Fruit fly (Drosophila melanogaster): ENCODE measurements around the gene per.

Gene per

DNA sequence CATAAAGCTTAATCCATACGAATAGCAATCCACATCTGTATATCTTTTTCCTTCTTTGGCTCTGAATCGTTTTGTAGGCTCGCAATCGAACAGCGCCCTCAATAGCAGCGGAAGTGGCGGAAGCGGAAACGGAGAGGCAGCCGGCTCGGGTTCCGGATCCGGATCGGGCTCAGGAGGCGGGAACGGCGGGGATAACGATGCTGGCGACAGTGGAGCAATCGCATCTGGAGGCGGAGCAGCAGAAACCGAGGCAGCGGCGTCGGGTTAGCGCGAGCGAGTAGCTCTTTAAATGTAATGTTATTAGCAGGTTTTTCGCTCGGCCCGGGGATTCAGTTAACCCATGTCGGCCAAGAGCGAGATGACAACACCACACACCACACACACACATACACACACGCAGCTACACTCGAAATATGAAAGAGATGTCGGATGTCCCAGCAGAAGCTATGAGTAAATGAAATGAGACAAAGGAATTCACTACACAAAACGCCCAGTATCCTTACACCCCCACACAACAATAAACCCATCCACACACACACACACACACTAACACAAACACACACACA is 8.3 kb upstream of the per start:
- TF ChIP-seq usp (GFP tag; optimal IDR thresholded peaks at IDR 0.05), result no peak
- no peak for TF ChIP-seq h (GFP tag; optimal IDR thresholded peaks at IDR 0.05)
- no peak for TF ChIP-seq OdsH (GFP tag; optimal IDR thresholded peaks at IDR 0.05)
- TF ChIP-seq N (GFP tag; optimal IDR thresholded peaks at IDR 0.05), result no peak
- no peak for TF ChIP-seq Mio (GFP tag; optimal IDR thresholded peaks at IDR 0.05)
- TF ChIP-seq brk (GFP tag; optimal IDR thresholded peaks at IDR 0.05), result no peak
- no peak for TF ChIP-seq woc (GFP tag; optimal IDR thresholded peaks at IDR 0.05)
- no peak for TF ChIP-seq CG32264 (GFP tag; optimal IDR thresholded peaks at IDR 0.05)
- no peak for TF ChIP-seq Rel (GFP tag; optimal IDR thresholded peaks at IDR 0.05)
- TF ChIP-seq Rel (tag; optimal IDR thresholded peaks at IDR 0.05), result no peak

DNA sequence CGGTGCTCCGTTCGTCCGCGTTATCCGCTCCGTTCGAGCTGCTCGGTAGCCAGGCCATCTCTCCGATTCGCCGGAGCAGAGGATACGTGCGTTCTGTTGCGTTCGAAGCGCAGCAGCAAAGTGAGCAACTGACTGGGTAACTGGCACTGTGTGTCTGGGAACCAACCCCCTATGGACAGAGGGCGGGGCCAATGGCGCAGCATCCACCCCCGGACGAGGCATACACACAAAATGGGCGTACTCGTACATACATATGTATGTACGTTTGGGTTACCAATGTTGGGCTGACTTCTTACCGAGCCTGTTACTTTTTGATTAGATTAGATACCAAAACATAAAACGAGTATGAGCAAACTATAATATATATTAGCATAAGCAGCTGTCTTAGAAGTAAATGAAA is 3.8 kb upstream of the per start, which contains the start of gene HLH3B:
HLH3B (minus strand) TSS at position 123 of the 400 bp plus-strand sequence.
- TF ChIP-seq Vsx2 (GFP tag; optimal IDR thresholded peaks at IDR 0.05; ENCODE audit: partially characterized antibody), result no peak
- TF ChIP-seq br (GFP tag; optimal IDR thresholded peaks at IDR 0.05), result no peak
- no peak for TF ChIP-seq lola (GFP tag; optimal IDR thresholded peaks at IDR 0.05)
- TF ChIP-seq foxo (GFP tag; optimal IDR thresholded peaks at IDR 0.05), result no peak
- no peak for TF ChIP-seq Mio (GFP tag; optimal IDR thresholded peaks at IDR 0.05)
- TF ChIP-seq pan (optimal IDR thresholded peaks at IDR 0.05), result no peak
- no peak for TF ChIP-seq Rel (GFP tag; optimal IDR thresholded peaks at IDR 0.05)
- no peak for TF ChIP-seq Rel (tag; optimal IDR thresholded peaks at IDR 0.05)
- TF ChIP-seq dl (GFP tag; optimal IDR thresholded peaks at IDR 0.05; ENCODE audit: insufficient read depth in 1 of 2, partially characterized antibody in 2 of 2), result no peak
- no peak for TF ChIP-seq jim (GFP tag; optimal IDR thresholded peaks at IDR 0.05)
- TF ChIP-seq tai (GFP tag; optimal IDR thresholded peaks at IDR 0.05), result no peak
- TF ChIP-seq dmrt93B (GFP tag; optimal IDR thresholded peaks at IDR 0.05), result no peak
- TF ChIP-seq Hr83 (GFP tag; optimal IDR thresholded peaks at IDR 0.05; ENCODE audit: poor library complexity, severe bottlenecking), result no peak
- TF ChIP-seq Myc (optimal IDR thresholded peaks at IDR 0.05), result no peak
- TF ChIP-seq h (GFP tag; optimal IDR thresholded peaks at IDR 0.05), result no peak

DNA sequence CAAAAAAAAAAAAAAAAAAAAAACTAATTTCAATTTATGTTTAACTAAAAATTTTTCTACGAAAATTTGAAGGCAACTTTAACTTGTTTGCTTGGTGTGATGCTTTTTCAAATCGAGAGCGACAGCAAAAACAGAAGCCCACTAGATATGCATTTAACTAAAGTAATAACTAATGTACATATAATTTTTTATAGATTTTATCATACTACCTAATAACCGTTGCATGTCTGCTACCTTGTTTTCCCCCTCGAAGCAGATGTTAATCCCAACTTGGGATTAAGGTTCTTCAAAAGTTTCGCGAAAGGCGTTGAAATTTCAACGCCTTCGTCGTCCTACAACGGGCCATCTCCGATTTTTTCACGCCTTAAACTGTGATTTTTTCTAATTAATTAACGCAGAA is 2.5 kb upstream of the per start, which contains the start of gene CG2652:
CG2652 (minus strand) TSS at position 101 of the 400 bp plus-strand sequence.
- no peak for TF ChIP-seq fru (GFP tag; optimal IDR thresholded peaks at IDR 0.05)
- no peak for TF ChIP-seq Myc (optimal IDR thresholded peaks at IDR 0.05)
- no peak for TF ChIP-seq OdsH (GFP tag; optimal IDR thresholded peaks at IDR 0.05)
- TF ChIP-seq CG9705 (GFP tag; optimal IDR thresholded peaks at IDR 0.05), result no peak
- TF ChIP-seq usp (GFP tag; optimal IDR thresholded peaks at IDR 0.05), result no peak
- no peak for TF ChIP-seq brk (GFP tag; optimal IDR thresholded peaks at IDR 0.05)

DNA sequence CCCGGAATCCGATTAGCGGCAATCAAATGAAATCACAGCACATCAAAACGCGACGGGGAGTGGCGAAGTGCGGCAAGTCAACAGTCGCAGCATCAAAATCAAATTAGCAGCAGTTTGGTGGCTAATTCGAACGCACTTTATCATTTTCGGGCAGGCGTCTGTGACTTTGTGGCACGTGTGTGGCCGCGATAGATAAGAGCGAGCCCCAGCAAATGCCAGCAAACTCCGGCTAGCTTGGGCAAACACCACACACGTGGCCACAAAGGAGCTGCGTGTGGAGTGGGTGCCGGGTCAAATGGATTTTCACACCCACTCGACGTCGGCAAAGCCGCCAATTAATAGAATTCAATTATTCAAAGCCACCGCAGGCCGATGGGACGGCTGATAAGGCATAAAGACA is 1.5 kb upstream of the per start:
- TF ChIP-seq Dfd (GFP tag; optimal IDR thresholded peaks at IDR 0.05), result no peak
- TF ChIP-seq Jra (GFP tag; optimal IDR thresholded peaks at IDR 0.05), result no peak
- no peak for TF ChIP-seq sage (GFP tag; optimal IDR thresholded peaks at IDR 0.05)
- TF ChIP-seq Vsx2 (GFP tag; optimal IDR thresholded peaks at IDR 0.05; ENCODE audit: partially characterized antibody), result no peak
- no peak for TF ChIP-seq Rel (GFP tag; optimal IDR thresholded peaks at IDR 0.05)
- TF ChIP-seq Rel (tag; optimal IDR thresholded peaks at IDR 0.05), result no peak
- TF ChIP-seq Hr78 (GFP tag; optimal IDR thresholded peaks at IDR 0.05), result no peak
- TF ChIP-seq tai (GFP tag; optimal IDR thresholded peaks at IDR 0.05), result no peak
- TF ChIP-seq GATAd (GFP tag; optimal IDR thresholded peaks at IDR 0.05), result no peak
- TF ChIP-seq fru (GFP tag; optimal IDR thresholded peaks at IDR 0.05), result no peak
- no peak for TF ChIP-seq jim (GFP tag; optimal IDR thresholded peaks at IDR 0.05)
- no peak for TF ChIP-seq lola (GFP tag; optimal IDR thresholded peaks at IDR 0.05)
- TF ChIP-seq Myc (optimal IDR thresholded peaks at IDR 0.05), result no peak
- TF ChIP-seq Sp1 (GFP tag; optimal IDR thresholded peaks at IDR 0.05), result no peak
- TF ChIP-seq rgr (GFP tag; optimal IDR thresholded peaks at IDR 0.05), result no peak
- no peak for TF ChIP-seq Abd-B (GFP tag; optimal IDR thresholded peaks at IDR 0.05)
- TF ChIP-seq dmrt93B (GFP tag; optimal IDR thresholded peaks at IDR 0.05), result no peak
- TF ChIP-seq usp (GFP tag; optimal IDR thresholded peaks at IDR 0.05), result no peak

DNA sequence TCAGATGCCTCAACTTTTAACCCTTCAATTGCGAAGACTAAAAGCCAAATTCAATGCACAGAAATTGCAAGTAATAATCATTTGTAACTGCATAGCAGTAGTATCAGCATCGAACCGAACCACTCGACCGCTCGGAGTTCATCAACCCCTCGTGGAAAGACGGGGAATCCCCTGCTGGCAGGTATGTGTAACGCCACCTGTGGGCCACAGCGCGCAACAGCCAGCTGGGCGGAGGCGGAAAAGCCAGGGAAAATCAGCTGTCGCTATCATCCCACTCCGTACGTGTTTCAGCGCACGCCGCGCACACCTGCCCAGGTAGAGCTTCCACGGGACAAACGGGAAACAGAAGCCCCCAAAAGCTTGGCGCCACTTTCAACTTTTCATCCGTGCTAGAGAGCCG is 938 bp upstream of the per start:
- TF ChIP-seq Rel (GFP tag; optimal IDR thresholded peaks at IDR 0.05) (no peak), Rel (tag; optimal IDR thresholded peaks at IDR 0.05) (peak; percentile 54), fru (GFP tag; optimal IDR thresholded peaks at IDR 0.05) (no peak)

Measured in whole organism, wandering third instar larva.